Worm (Caenorhabditis elegans): ENCODE data around the gene dyc-1.

ce11 chrX:14012417-14012816 is 36.9 kb upstream of the dyc-1 start, which contains the start of gene tbc-19:
- TF ChIP-seq rpc-1 (optimal IDR thresholded peaks at IDR 0.05) (no peak), rpc-1 (tag; optimal IDR thresholded peaks at IDR 0.05) (no peak), snpc-4 (GFP tag; optimal IDR thresholded peaks at IDR 0.05) (no peak), snpc-4 (tag; optimal IDR thresholded peaks at IDR 0.05) (no peak), pha-4 (tag; optimal IDR thresholded peaks at IDR 0.05) (no peak), lin-35 (GFP tag; optimal IDR thresholded peaks at IDR 0.05) (no peak)

Measured in whole organism, young adult.